Fruit fly (Drosophila melanogaster) whole organism, larva: ENCODE results near the gene CG43390.
A peak's percentile ranks its signal among the peaks of the same experiment; 100 is the strongest.

Experiments
- noc ChIP-seq: fragments of 200-800 bp; sonication (Bioruptor generic); optimal IDR thresholded peaks from 3 replicates; lab custom pipeline; 2019; ENCODE audit warnings: missing biosample characterization, mild to moderate bottlenecking, missing genetic modification characterization, moderate library complexity

CG43390 gene

dm6 chr3L:11579919-11580318 is at the start of gene CG43390:
TSS of gene CG43390 (minus strand) at chr3L:11579950.
- TF ChIP-seq noc (tag; lab: Kevin White, UChicago), result no peak

DNA sequence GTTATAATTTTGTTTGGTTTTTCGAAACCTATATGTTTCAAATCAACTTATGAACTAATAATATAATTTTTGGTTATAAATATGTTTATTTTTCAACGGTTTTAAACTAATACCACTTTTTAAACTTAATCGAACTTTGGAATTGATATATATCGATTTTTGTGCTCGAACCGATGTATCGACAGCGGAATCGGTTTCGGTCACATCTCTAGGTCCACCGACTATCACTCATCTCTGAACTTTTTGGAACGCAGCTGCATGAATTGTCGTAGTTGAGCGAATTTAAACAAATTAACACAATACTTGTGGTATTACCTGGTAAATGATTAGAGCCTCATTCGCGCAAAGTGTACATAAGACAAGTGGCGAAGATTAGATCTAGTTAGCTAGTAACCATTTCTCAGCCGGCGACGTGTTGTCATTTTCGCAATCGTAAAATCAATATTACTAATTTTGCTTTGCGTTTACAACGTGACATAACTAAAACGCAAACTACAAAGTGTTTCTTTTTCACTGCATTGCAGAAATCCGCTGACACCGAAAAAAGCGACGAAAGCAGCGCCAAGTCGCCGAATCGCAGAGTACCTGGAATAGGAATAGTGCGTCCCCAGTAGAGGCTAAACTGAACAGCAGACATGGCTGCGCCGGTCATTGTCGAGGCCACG is 48.2 kb upstream of the CG43390 start, which contains the start of gene Apt1:
TSS of gene Apt1 (plus strand) at position 219 of the 665 bp plus-strand sequence.
- TF ChIP-seq noc (tag; lab: Kevin White, UChicago), result peak; percentile 0

DNA sequence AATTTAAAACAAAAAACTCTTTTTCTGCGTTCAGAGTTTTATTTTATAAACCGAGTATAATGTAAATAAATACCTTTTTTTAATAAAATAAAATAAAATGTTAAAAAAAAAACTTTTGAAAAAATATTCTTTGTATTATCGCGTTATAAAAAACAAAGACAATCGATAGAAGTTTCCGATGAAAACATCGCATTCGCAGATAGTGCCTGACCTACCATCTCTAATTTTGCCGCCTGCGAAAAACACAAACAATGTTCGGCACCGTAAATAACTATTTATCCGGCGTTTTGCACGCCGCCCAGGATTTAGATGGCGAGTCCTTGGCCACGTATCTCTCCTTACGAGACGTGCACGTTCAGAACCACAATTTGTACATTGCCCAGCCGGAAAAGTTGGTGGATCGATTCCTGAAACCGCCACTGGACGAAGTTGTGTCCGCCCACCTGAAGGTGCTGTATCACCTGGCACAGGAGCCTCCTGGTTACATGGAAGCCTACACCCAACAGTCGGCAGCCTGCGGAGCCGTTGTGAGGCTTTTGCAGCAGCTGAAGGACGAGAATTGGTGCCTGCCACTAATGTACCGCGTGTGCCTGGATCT is 46.6 kb upstream of the CG43390 start, which contains the start of gene PCID2:
TSS of gene PCID2 (plus strand) at position 213 of the 598 bp plus-strand sequence.
- TF ChIP-seq noc (tag; lab: Kevin White, UChicago), result no peak

dm6 chr3L:11625634-11626175 is 46.0 kb upstream of the CG43390 start, which contains the start of gene CG6083:
TSS of gene CG6083 (minus strand) at chr3L:11626125.
- TF ChIP-seq noc (tag; lab: Kevin White, UChicago), result no peak

DNA sequence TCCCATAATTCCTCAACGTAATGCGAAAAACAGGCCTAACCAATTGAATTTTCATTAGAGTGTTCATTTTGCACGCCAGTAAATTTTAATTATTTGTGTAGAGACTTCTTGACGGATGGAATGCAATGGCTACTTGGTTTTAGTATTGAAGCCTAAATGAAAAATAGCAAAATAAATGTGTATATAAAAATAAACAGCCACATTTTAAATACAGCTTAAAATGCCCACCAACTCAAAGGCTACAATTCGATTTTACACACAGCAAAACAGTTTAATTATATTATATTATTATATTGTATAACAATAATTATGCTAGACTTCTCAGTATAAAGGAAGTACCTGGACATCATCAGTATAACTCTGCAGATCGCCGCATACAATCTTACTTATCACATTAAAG is 44.5 kb upstream of the CG43390 start, which contains the start of gene Akr1B:
TSS of gene Akr1B (minus strand) at position 101 of the 400 bp plus-strand sequence.
- TF ChIP-seq noc (tag; lab: Kevin White, UChicago), result no peak

DNA sequence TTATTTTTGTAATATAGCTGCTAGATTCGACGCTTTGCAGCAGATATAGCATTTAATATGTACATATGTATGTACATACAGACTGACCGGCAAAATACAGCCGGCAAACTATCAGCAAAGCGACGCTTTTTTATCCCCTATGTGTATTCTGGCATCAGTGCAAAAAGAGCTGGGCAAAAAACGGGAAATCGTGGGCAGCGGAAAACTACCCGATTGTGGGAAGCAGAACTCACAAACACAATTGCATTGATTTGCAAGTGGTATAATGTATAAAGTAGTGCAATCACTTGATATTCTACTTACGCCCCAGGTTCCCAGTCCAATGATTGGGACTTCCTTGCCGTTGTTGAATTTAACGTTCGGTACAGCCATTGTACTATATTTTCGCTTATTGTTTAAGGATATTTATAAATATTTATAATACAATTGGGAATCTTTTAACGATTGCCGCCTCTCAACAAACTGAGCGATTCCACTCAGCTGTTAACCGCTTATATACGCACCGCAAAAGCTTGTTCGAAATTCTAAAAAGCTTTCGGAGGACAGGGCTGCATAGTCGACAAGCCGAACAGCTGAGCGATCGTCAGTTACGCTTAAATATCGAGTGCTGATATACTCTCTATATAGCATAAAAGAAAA is 43.6 kb upstream of the CG43390 start:
- TF ChIP-seq noc (tag; lab: Kevin White, UChicago), result peak; percentile 19

DNA sequence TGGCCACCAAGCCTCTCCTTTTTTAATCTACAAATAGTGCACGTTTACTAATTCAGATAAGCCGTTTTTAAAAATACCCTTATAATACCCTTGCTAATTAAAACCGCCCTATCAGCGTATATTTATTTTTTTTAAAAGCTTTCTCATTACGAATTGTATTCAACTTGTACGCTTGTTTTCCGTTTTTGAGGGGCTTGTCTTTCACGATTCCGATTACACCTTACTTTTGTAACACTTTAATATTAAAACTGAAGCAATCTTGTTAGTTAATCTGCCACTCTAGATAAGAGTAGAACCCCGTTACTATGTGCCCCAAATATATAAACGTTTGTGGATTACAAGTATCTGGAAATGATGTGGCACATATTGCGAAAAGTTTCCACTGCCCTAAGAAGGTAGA is 43.0 kb upstream of the CG43390 start:
- no peak for TF ChIP-seq noc (tag; lab: Kevin White, UChicago)

DNA sequence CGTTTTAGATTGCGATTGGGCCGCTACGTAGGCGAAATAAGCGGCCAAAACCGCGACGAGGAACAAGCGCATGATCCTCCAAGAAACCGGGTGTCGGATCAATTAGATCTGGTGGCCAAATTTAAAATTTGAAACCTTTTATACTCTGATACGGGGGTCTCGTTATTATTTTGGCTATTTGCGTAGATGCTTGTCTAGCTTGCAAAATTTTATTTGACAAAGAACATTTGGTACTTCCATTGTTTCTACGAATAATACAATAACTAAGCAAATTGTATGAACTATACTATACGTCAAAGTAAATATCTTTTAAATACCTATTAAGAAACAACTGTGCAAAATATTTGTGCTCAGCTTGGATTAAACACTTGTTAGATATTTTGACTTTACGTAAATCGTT is 40.3 kb upstream of the CG43390 start, which contains the start of gene Muc68Ca:
TSS of gene Muc68Ca (minus strand) at position 101 of the 400 bp plus-strand sequence.
- no peak for TF ChIP-seq noc (tag; lab: Kevin White, UChicago)

dm6 chr3L:11609835-11610234 is 30.1 kb upstream of the CG43390 start, which contains the start of gene CG42832:
TSS of gene CG42832 (plus strand) at chr3L:11610135.
- TF ChIP-seq noc (tag; lab: Kevin White, UChicago), result no peak

- TF ChIP-seq noc (tag; lab: Kevin White, UChicago), result no peak
Observed at dm6 chr3L:11609153-11609809, 29.5 kb upstream of the CG43390 start, which contains the start of gene Duba. TSS of gene Duba (minus strand) at chr3L:11609465.

dm6 chr3L:11604227-11604626 is 24.5 kb upstream of the CG43390 start:
- no peak for TF ChIP-seq noc (tag; lab: Kevin White, UChicago)

DNA sequence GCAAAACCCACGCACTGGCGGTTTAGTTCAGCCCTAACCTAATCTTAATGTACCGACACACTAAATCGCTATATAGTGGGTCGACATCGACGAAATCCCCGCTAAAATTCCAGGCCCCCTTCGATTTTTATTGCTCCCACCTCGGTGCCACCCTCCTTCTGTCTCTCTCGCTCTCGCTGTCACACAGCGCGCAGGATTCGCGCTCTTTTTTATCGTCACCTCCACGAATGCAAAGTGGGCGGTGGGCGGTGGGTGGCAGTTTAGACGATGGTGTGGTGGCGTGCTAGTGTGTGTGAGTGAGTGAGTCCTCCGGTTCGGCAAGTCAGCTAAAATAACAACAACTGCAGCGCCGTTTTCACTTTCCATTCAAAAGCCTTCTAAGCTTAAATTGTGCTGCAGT is 22.3 kb upstream of the CG43390 start:
- TF ChIP-seq noc (tag; lab: Kevin White, UChicago), result no peak

DNA sequence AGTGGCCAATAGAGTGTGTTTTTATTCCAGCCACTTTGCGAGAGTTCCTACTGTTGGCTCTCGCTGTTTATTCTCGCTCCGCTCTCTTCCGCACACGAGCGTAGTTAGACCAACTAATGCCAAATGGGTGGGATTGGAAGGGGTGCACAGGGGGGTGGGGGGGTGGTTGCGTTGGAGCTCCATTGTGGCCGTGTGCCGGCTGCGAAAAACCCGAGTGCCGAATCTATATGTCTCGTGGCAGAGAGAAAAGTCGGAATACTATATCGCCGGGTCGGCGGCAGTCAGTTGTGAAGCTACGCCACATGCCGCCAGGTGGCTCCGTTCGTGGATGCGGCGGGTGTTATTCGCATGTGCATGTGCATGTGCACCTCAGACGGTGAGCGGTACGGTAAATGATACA is 21.4 kb upstream of the CG43390 start:
- no peak for TF ChIP-seq noc (tag; lab: Kevin White, UChicago)

dm6 chr3L:11599965-11600420 is 20.2 kb upstream of the CG43390 start, which contains the start of the genes CG14137 and CG46394:
TSS of gene CG14137 (minus strand) at chr3L:11600065.
TSS of gene CG46394 (plus strand) at chr3L:11600370.
- no peak for TF ChIP-seq noc (tag; lab: Kevin White, UChicago)

DNA sequence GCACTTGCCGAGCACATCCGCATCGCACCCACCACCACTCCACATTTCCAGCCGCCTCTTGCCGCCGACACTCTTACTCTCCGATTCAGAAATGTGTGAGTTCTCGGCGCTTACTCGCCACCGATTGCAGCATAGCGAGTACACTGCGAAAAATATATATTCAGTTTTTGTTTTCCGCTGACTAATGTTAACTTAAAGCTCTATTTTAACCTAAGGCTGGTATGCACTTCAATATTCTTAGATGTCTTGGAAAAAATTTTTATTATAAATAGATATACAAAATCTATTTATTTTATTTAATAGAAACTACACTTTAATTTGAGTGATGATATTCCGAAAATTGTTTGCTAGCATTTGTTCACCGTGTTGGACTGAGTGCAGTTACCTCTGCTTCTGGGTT is 19.5 kb upstream of the CG43390 start:
- TF ChIP-seq noc (tag; lab: Kevin White, UChicago), result no peak
